Fruit fly (Drosophila melanogaster): ENCODE measurements around the gene IRSp53.

- TF ChIP-seq pan (optimal IDR thresholded peaks at IDR 0.05) = no peak
- TF ChIP-seq CG8478 (optimal IDR thresholded peaks at IDR 0.05) = no peak
- TF ChIP-seq psq (optimal IDR thresholded peaks at IDR 0.05) = no peak
- no peak for TF ChIP-seq usp (GFP tag; optimal IDR thresholded peaks at IDR 0.05)
Observed at dm6 chr3L:11094279-11094678, 41.6 kb upstream of the IRSp53 start.
